Worm (Caenorhabditis elegans): Measurements from ENCODE around the gene C06C3.7.

Gene C06C3.7

ce11 chrII:9379796-9380195 lies 5.5 kb upstream of the C06C3.7 start, which contains the start of gene srh-48:
Gene srh-48 (plus strand): TSS chrII:9380096.
- TF ChIP-seq F13C5.2 (tag; optimal IDR thresholded peaks at IDR 0.05) = no peak
- no peak for TF ChIP-seq scrt-1 (GFP tag; IDR thresholded peaks at IDR 0.05)
- no peak for TF ChIP-seq ets-7 (tag; optimal IDR thresholded peaks at IDR 0.05)
- no peak for TF ChIP-seq pes-1 (GFP tag; IDR thresholded peaks at IDR 0.05)
- no peak for TF ChIP-seq flt-1 (GFP tag; IDR thresholded peaks at IDR 0.05)
- TF ChIP-seq sea-1 (GFP tag; conservative IDR thresholded peaks at IDR 0.05) = no peak
- TF ChIP-seq aly-1 (tag; optimal IDR thresholded peaks at IDR 0.05) = no peak

- TF ChIP-seq B0310.2 (tag; optimal IDR thresholded peaks at IDR 0.05) (no peak), sea-1 (GFP tag; conservative IDR thresholded peaks at IDR 0.05) (no peak), ets-7 (tag; optimal IDR thresholded peaks at IDR 0.05) (no peak)
Observed at ce11 chrII:9392724-9393123, 7.4 kb downstream of the C06C3.7 start, which contains the start of gene lido-17. Gene lido-17 (minus strand): TSS chrII:9392824.

ce11 chrII:9397496-9397895 lies 12.2 kb downstream of the C06C3.7 start, which contains the start of gene Y51B9A.9:
Gene Y51B9A.9 (minus strand): TSS chrII:9397596.
- TF ChIP-seq aly-1 (tag; optimal IDR thresholded peaks at IDR 0.05) = no peak
- TF ChIP-seq hmbx-1 (tag; optimal IDR thresholded peaks at IDR 0.05) = no peak
- TF ChIP-seq tbx-37 (GFP tag; conservative IDR thresholded peaks at IDR 0.05) = no peak
- no peak for TF ChIP-seq ceh-13 (GFP tag; optimal IDR thresholded peaks at IDR 0.05)
- TF ChIP-seq flt-1 (GFP tag; IDR thresholded peaks at IDR 0.05) = no peak
- TF ChIP-seq tbx-11 (GFP tag; IDR thresholded peaks at IDR 0.05) = no peak
- no peak for TF ChIP-seq ceh-36 (tag; optimal IDR thresholded peaks at IDR 0.05)
- TF ChIP-seq hmg-4 (GFP tag; optimal IDR thresholded peaks at IDR 0.05) = no peak

ce11 chrII:9398370-9398901 lies 13.1 kb downstream of the C06C3.7 start, which contains the start of the genes Y51B9A.14 and Y51B9A.8:
Gene Y51B9A.14 (minus strand): TSS chrII:9398470.
Gene Y51B9A.8 (plus strand): TSS chrII:9398851.
- TF ChIP-seq tbx-37 (GFP tag; conservative IDR thresholded peaks at IDR 0.05) = no peak
- no peak for TF ChIP-seq F13C5.2 (tag; optimal IDR thresholded peaks at IDR 0.05)
- no peak for TF ChIP-seq ceh-13 (GFP tag; optimal IDR thresholded peaks at IDR 0.05)
- TF ChIP-seq hmbx-1 (tag; optimal IDR thresholded peaks at IDR 0.05) = no peak
- no peak for TF ChIP-seq flt-1 (GFP tag; IDR thresholded peaks at IDR 0.05)
- no peak for TF ChIP-seq sea-1 (GFP tag; conservative IDR thresholded peaks at IDR 0.05)
- TF ChIP-seq pes-1 (GFP tag; IDR thresholded peaks at IDR 0.05) = no peak
- TF ChIP-seq aly-1 (tag; optimal IDR thresholded peaks at IDR 0.05) = no peak
- no peak for TF ChIP-seq B0310.2 (tag; optimal IDR thresholded peaks at IDR 0.05)
- no peak for TF ChIP-seq hmg-4 (GFP tag; optimal IDR thresholded peaks at IDR 0.05)
- TF ChIP-seq scrt-1 (GFP tag; IDR thresholded peaks at IDR 0.05) = no peak
- no peak for TF ChIP-seq tbx-11 (GFP tag; IDR thresholded peaks at IDR 0.05)
- TF ChIP-seq ceh-36 (tag; optimal IDR thresholded peaks at IDR 0.05) = no peak
- TF ChIP-seq hnd-1 (tag; optimal IDR thresholded peaks at IDR 0.05) = no peak
- no peak for TF ChIP-seq ama-1 (optimal IDR thresholded peaks at IDR 0.05)

ce11 chrII:9399746-9400145 lies 14.4 kb downstream of the C06C3.7 start, which contains the start of gene Y51B9A.7:
Gene Y51B9A.7 (plus strand): TSS chrII:9400046.
- TF ChIP-seq ama-1 (optimal IDR thresholded peaks at IDR 0.05) = no peak
- no peak for TF ChIP-seq hnd-1 (tag; optimal IDR thresholded peaks at IDR 0.05)
- no peak for TF ChIP-seq aly-1 (tag; optimal IDR thresholded peaks at IDR 0.05)
- TF ChIP-seq pes-1 (GFP tag; IDR thresholded peaks at IDR 0.05) = no peak
- no peak for TF ChIP-seq hmbx-1 (tag; optimal IDR thresholded peaks at IDR 0.05)
- no peak for TF ChIP-seq scrt-1 (GFP tag; IDR thresholded peaks at IDR 0.05)
- no peak for TF ChIP-seq flt-1 (GFP tag; IDR thresholded peaks at IDR 0.05)
- no peak for TF ChIP-seq tra-4 (tag; optimal IDR thresholded peaks at IDR 0.05)
- TF ChIP-seq ceh-36 (tag; optimal IDR thresholded peaks at IDR 0.05) = no peak
- no peak for TF ChIP-seq sea-1 (GFP tag; conservative IDR thresholded peaks at IDR 0.05)
- TF ChIP-seq hmg-4 (GFP tag; optimal IDR thresholded peaks at IDR 0.05) = no peak

- TF ChIP-seq ceh-13 (GFP tag; optimal IDR thresholded peaks at IDR 0.05) (no peak), sea-1 (GFP tag; conservative IDR thresholded peaks at IDR 0.05) (no peak), hmg-4 (GFP tag; optimal IDR thresholded peaks at IDR 0.05) (no peak), pes-1 (GFP tag; IDR thresholded peaks at IDR 0.05) (no peak), tbx-11 (GFP tag; IDR thresholded peaks at IDR 0.05) (no peak), ceh-36 (tag; optimal IDR thresholded peaks at IDR 0.05) (no peak), F13C5.2 (tag; optimal IDR thresholded peaks at IDR 0.05) (no peak), hnd-1 (tag; optimal IDR thresholded peaks at IDR 0.05) (no peak), tra-4 (tag; optimal IDR thresholded peaks at IDR 0.05) (no peak), B0310.2 (tag; optimal IDR thresholded peaks at IDR 0.05) (no peak), flt-1 (GFP tag; IDR thresholded peaks at IDR 0.05) (no peak), hmbx-1 (tag; optimal IDR thresholded peaks at IDR 0.05) (no peak), ama-1 (optimal IDR thresholded peaks at IDR 0.05) (no peak), aly-1 (tag; optimal IDR thresholded peaks at IDR 0.05) (no peak), ets-7 (tag; optimal IDR thresholded peaks at IDR 0.05) (no peak), tbx-37 (GFP tag; conservative IDR thresholded peaks at IDR 0.05) (no peak), scrt-1 (GFP tag; IDR thresholded peaks at IDR 0.05) (no peak)
Observed at ce11 chrII:9403087-9403486, 17.7 kb downstream of the C06C3.7 start, which contains the start of gene Y51B9A.6. Gene Y51B9A.6 (minus strand): TSS chrII:9403187.

ce11 chrII:9403846-9404245 lies 18.5 kb downstream of the C06C3.7 start, which contains the start of gene Y51B9A.5:
Gene Y51B9A.5 (plus strand): TSS chrII:9404146.
- no peak for TF ChIP-seq pes-1 (GFP tag; IDR thresholded peaks at IDR 0.05)
- no peak for TF ChIP-seq ama-1 (optimal IDR thresholded peaks at IDR 0.05)
- TF ChIP-seq aly-1 (tag; optimal IDR thresholded peaks at IDR 0.05) = no peak
- TF ChIP-seq scrt-1 (GFP tag; IDR thresholded peaks at IDR 0.05) = no peak
- TF ChIP-seq flt-1 (GFP tag; IDR thresholded peaks at IDR 0.05) = no peak
- TF ChIP-seq ceh-36 (tag; optimal IDR thresholded peaks at IDR 0.05) = no peak
- no peak for TF ChIP-seq B0310.2 (tag; optimal IDR thresholded peaks at IDR 0.05)
- no peak for TF ChIP-seq hnd-1 (tag; optimal IDR thresholded peaks at IDR 0.05)
- no peak for TF ChIP-seq hmg-4 (GFP tag; optimal IDR thresholded peaks at IDR 0.05)
- no peak for TF ChIP-seq tbx-37 (GFP tag; conservative IDR thresholded peaks at IDR 0.05)
- no peak for TF ChIP-seq F13C5.2 (tag; optimal IDR thresholded peaks at IDR 0.05)
- TF ChIP-seq tra-4 (tag; optimal IDR thresholded peaks at IDR 0.05) = no peak
- TF ChIP-seq ets-7 (tag; optimal IDR thresholded peaks at IDR 0.05) = no peak
- TF ChIP-seq hmbx-1 (tag; optimal IDR thresholded peaks at IDR 0.05) = no peak
- no peak for TF ChIP-seq ceh-13 (GFP tag; optimal IDR thresholded peaks at IDR 0.05)
- no peak for TF ChIP-seq tbx-11 (GFP tag; IDR thresholded peaks at IDR 0.05)
- no peak for TF ChIP-seq sea-1 (GFP tag; conservative IDR thresholded peaks at IDR 0.05)
